Fruit fly (Drosophila melanogaster) whole organism, pupa: Measurements from ENCODE around the gene ND-20L.

ENCODE experiments used
- CG10348 ChIP-seq: fragments of 200-800 bp; sonication (Bioruptor generic); IDR thresholded peaks from 2 replicates; pipeline ENCODE4 v1.3.6; 2022; ENCODE audit warnings: missing biosample characterization, missing genetic modification characterization
- CG15710 ChIP-seq: fragments of 200-800 bp; sonication (Bioruptor generic); optimal IDR thresholded peaks from 2 replicates; lab custom pipeline; 2018; ENCODE audit warnings: missing biosample characterization, mild to moderate bottlenecking, missing genetic modification characterization, moderate library complexity
- CG4496 ChIP-seq: fragments of 200-800 bp; sonication (Bioruptor generic); IDR thresholded peaks from 3 replicates; pipeline ENCODE4 v1.3.6; 2022; ENCODE audit warnings: missing biosample characterization, missing genetic modification characterization
- EcR ChIP-seq: fragments of 200-800 bp; sonication (Bioruptor generic); optimal IDR thresholded peaks from 3 replicates; lab custom pipeline; 2019; ENCODE audit warnings: missing biosample characterization, missing genetic modification characterization, mild to moderate bottlenecking, moderate library complexity, missing genetic modification reagents
- Ets98B ChIP-seq: fragments of 200-800 bp; sonication (Bioruptor generic); IDR thresholded peaks from 2 replicates; pipeline ENCODE4 v1.3.6; 2022; ENCODE audit warnings: missing biosample characterization, missing genetic modification characterization
- Pif1B ChIP-seq: fragments of 200-800 bp; sonication (Bioruptor generic); optimal IDR thresholded peaks from 3 replicates; lab custom pipeline; 2016; ENCODE audit warnings: missing biosample characterization, missing genetic modification characterization
- Snoo ChIP-seq: fragments of 200-800 bp; sonication (Bioruptor generic); optimal IDR thresholded peaks from 3 replicates; lab custom pipeline; 2017; ENCODE audit warnings: missing biosample characterization, mild to moderate bottlenecking, missing genetic modification characterization, inconsistent platforms
- gl ChIP-seq: fragments of 200-800 bp; sonication (Bioruptor generic); optimal IDR thresholded peaks from 2 replicates; lab custom pipeline; 2018; ENCODE audit warnings: missing biosample characterization, mild to moderate bottlenecking, missing genetic modification characterization
- rn ChIP-seq: fragments of 200-800 bp; sonication (Bioruptor generic); IDR thresholded peaks from 2 replicates; pipeline ENCODE4 v1.3.6; 2022; ENCODE audit warnings: missing biosample characterization, missing genetic modification characterization

DNA sequence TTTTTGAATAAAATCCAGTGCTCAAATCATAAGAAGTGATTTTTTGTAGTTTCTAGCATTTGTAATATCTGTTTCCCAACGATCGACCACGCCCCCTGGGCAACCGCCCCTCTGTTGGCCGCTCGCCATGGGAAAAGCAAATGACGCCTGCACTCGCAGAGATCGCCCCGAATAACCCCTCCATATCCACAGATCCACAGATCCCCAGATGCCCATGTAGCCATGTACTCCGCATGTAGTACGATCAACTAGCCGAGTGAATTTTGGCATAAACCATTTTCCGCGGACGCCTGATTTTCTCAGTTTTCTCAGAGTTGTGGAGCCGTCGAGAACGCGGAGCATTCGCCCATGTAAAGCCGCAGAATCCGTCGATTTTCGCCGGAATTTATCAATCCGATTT lies 21.0 kb upstream of the ND-20L start, which contains the start of gene FipoQ:
- TF ChIP-seq Pif1B (GFP tag; lab: Kevin White, UChicago): no peak
- no peak for TF ChIP-seq CG15710 (tag; lab: Kevin White, UChicago)
- no peak for TF ChIP-seq rn (GFP tag; lab: Robert Waterston, UW)
- no peak for TF ChIP-seq CG10348 (GFP tag; lab: Robert Waterston, UW)
- no peak for TF ChIP-seq Ets98B (GFP tag; lab: Robert Waterston, UW)
- no peak for TF ChIP-seq gl (tag; lab: Kevin White, UChicago)
- TF ChIP-seq EcR (GFP tag; lab: Kevin White, UChicago): no peak
- TF ChIP-seq CG4496 (GFP tag; lab: Robert Waterston, UW): no peak
- no peak for TF ChIP-seq Snoo (tag; lab: Kevin White, UChicago)
